Fruit fly (Drosophila melanogaster) whole organism, embryonic: ENCODE measurements around the gene stol.

Experiments used
- Atf-2 ChIP-seq: fragments of 200-800 bp; sonication (Bioruptor generic); optimal IDR thresholded peaks from 2 replicates; lab custom pipeline; 2016; ENCODE audit warnings: missing biosample characterization, missing genetic modification characterization
- Blimp-1 ChIP-seq: fragments of 200-800 bp; sonication (Bioruptor generic); optimal IDR thresholded peaks from 3 replicates; lab custom pipeline; 2018; ENCODE audit warnings: missing biosample characterization, missing genetic modification characterization, mild to moderate bottlenecking, moderate library complexity, missing genetic modification reagents
- CG10209 ChIP-seq: fragments of 200-800 bp; sonication (Bioruptor generic); optimal IDR thresholded peaks from 3 replicates; lab custom pipeline; 2017; ENCODE audit warnings: missing biosample characterization, mild to moderate bottlenecking, missing genetic modification characterization, missing genetic modification reagents
- CG11696 ChIP-seq: fragments of 200-800 bp; sonication (Bioruptor generic); IDR thresholded peaks from 2 replicates; pipeline ENCODE4 v1.3.6; 2022; ENCODE audit warnings: missing biosample characterization, missing genetic modification characterization
- CG11723 ChIP-seq: fragments of 200-800 bp; sonication (Bioruptor generic); optimal IDR thresholded peaks from 2 replicates; lab custom pipeline; 2017; ENCODE audit warnings: missing biosample characterization, mild to moderate bottlenecking, missing genetic modification characterization
- CG17829 ChIP-seq: fragments of 200-800 bp; optimal IDR thresholded peaks from 2 replicates; lab custom pipeline; 2019; ENCODE audit warnings: missing biosample characterization, mild to moderate bottlenecking, missing genetic modification characterization, moderate library complexity
- CG18599 ChIP-seq: fragments of 200-800 bp; sonication (Bioruptor generic); optimal IDR thresholded peaks from 3 replicates; lab custom pipeline; 2017; ENCODE audit warnings: missing biosample characterization, missing genetic modification characterization, mild to moderate bottlenecking, moderate library complexity, missing genetic modification reagents
- CG2199 ChIP-seq: fragments of 200-800 bp; sonication (Bioruptor generic); IDR thresholded peaks from 3 replicates; pipeline ENCODE4 v1.3.6; 2022; ENCODE audit warnings: missing biosample characterization, missing genetic modification characterization
- CG3163 ChIP-seq: fragments of 200-800 bp; sonication (Bioruptor generic); optimal IDR thresholded peaks from 3 replicates; lab custom pipeline; 2016; ENCODE audit warnings: missing biosample characterization, missing genetic modification characterization
- CG3407 ChIP-seq: fragments of 200-800 bp; sonication (Bioruptor generic); optimal IDR thresholded peaks from 2 replicates; lab custom pipeline; 2018; ENCODE audit warnings: missing biosample characterization, mild to moderate bottlenecking, missing genetic modification characterization
- CG34376 ChIP-seq: fragments of 200-800 bp; sonication (Bioruptor generic); optimal IDR thresholded peaks from 2 replicates; lab custom pipeline; 2018; ENCODE audit warnings: missing biosample characterization, mild to moderate bottlenecking, missing genetic modification characterization
- CG4617 ChIP-seq: fragments of 200-800 bp; sonication (Bioruptor generic); optimal IDR thresholded peaks from 3 replicates; lab custom pipeline; 2016; ENCODE audit warnings: missing biosample characterization, missing genetic modification characterization, borderline replicate concordance
- CG4707 ChIP-seq: fragments of 200-800 bp; sonication (Bioruptor generic); optimal IDR thresholded peaks from 2 replicates; lab custom pipeline; 2018; ENCODE audit warnings: missing biosample characterization, mild to moderate bottlenecking, missing genetic modification characterization, moderate library complexity
- CG6254 ChIP-seq: fragments of 200-800 bp; sonication (Bioruptor generic); optimal IDR thresholded peaks from 3 replicates; lab custom pipeline; 2017; ENCODE audit warnings: mild to moderate bottlenecking, missing biosample characterization, missing genetic modification reagents, missing genetic modification characterization
- CkIIα-i1 ChIP-seq: fragments of 200-800 bp; sonication (Bioruptor generic); IDR thresholded peaks from 2 replicates; pipeline ENCODE4 v1.3.6; 2022; ENCODE audit warnings: missing biosample characterization, missing genetic modification characterization
- Deaf1 ChIP-seq: fragments of 200-800 bp; optimal IDR thresholded peaks from 3 replicates; lab custom pipeline; 2019; ENCODE audit warnings: missing biosample characterization, mild to moderate bottlenecking, missing genetic modification characterization, moderate library complexity
- Hr3 ChIP-seq: fragments of 200-800 bp; sonication (Bioruptor generic); optimal IDR thresholded peaks from 3 replicates; lab custom pipeline; 2016; ENCODE audit warnings: missing biosample characterization, missing genetic modification characterization
- MTF-1 ChIP-seq: fragments of 200-800 bp; sonication (Bioruptor generic); optimal IDR thresholded peaks from 2 replicates; lab custom pipeline; 2018; ENCODE audit warnings: missing biosample characterization, mild to moderate bottlenecking, missing genetic modification characterization, borderline replicate concordance
- Med ChIP-seq: fragments of 200-800 bp; sonication (Bioruptor generic); peaks from one replicate; lab custom pipeline; 2016; ENCODE audit warnings: missing biosample characterization, missing genetic modification characterization, mild to moderate bottlenecking, inconsistent platforms, moderate library complexity
- Neu2 ChIP-seq: fragments of 200-800 bp; sonication (Bioruptor generic); optimal IDR thresholded peaks from 3 replicates; lab custom pipeline; 2016; ENCODE audit warnings: missing biosample characterization, missing genetic modification characterization, borderline replicate concordance
- Oaz ChIP-seq: fragments of 200-800 bp; sonication (Bioruptor generic); IDR thresholded peaks from 2 replicates; pipeline ENCODE4 v1.3.6; 2022; ENCODE audit warnings: missing biosample characterization, missing genetic modification characterization
- Scr ChIP-seq: fragments of 200-800 bp; sonication (Bioruptor generic); IDR thresholded peaks from 2 replicates; pipeline ENCODE4 v1.3.6; 2022; ENCODE audit warnings: missing biosample characterization, missing genetic modification characterization; ENCODE audit not compliant: partially characterized antibody
- Six4 ChIP-seq: fragments of 200-800 bp; sonication (Bioruptor generic); optimal IDR thresholded peaks from 2 replicates; lab custom pipeline; 2016; ENCODE audit warnings: missing biosample characterization, missing genetic modification characterization
- Sry-δ ChIP-seq: fragments of 200-800 bp; sonication (Bioruptor generic); optimal IDR thresholded peaks from 2 replicates; lab custom pipeline; 2016; ENCODE audit warnings: missing biosample characterization, missing genetic modification characterization
- ac ChIP-seq: fragments of 200-800 bp; sonication (Bioruptor generic); optimal IDR thresholded peaks from 3 replicates; lab custom pipeline; 2017; ENCODE audit warnings: missing biosample characterization, mild to moderate bottlenecking, missing genetic modification characterization
- br ChIP-seq: fragments of >200 bp; optimal IDR thresholded peaks from 2 replicates; lab custom pipeline; 2017
- cato ChIP-seq: fragments of 200-800 bp; sonication (Bioruptor generic); optimal IDR thresholded peaks from 2 replicates; lab custom pipeline; 2016; ENCODE audit warnings: missing biosample characterization, missing genetic modification characterization, borderline replicate concordance
- crc ChIP-seq: fragments of 200-800 bp; sonication (Bioruptor generic); optimal IDR thresholded peaks from 2 replicates; lab custom pipeline; 2016; ENCODE audit warnings: missing biosample characterization, missing genetic modification characterization
- fd102C ChIP-seq: fragments of 200-800 bp; sonication (Bioruptor generic); optimal IDR thresholded peaks from 2 replicates; lab custom pipeline; 2018; ENCODE audit warnings: missing biosample characterization, mild to moderate bottlenecking, missing genetic modification characterization, moderate library complexity
- gsb ChIP-seq: fragments of 200-800 bp; sonication (Bioruptor generic); IDR thresholded peaks from 2 replicates; pipeline ENCODE4 v1.3.6; 2022; ENCODE audit warnings: missing biosample characterization, missing genetic modification characterization
- hb ChIP-seq: fragments of 200-800 bp; sonication (Bioruptor generic); IDR thresholded peaks from 3 replicates; pipeline ENCODE4 v1.3.6; 2022; ENCODE audit warnings: missing biosample characterization, missing genetic modification characterization; ENCODE audit not compliant: partially characterized antibody
- her ChIP-seq: fragments of 200-800 bp; sonication (Bioruptor generic); optimal IDR thresholded peaks from 2 replicates; lab custom pipeline; 2016; ENCODE audit warnings: missing biosample characterization, missing genetic modification characterization
- hkb ChIP-seq, 2 experiments: fragments of 200-800 bp in 1 of 2; fragments of >200 bp in 1 of 2; sonication (Bioruptor generic) in 1 of 2; IDR thresholded peaks in 1 of 2; optimal IDR thresholded peaks in 1 of 2; 2 replicates each; pipeline versions ENCODE4 v1.3.6 to Lab custom; 2017 to 2022; ENCODE audit warnings: missing biosample characterization in 1 of 2, missing genetic modification characterization in 1 of 2
- jumu ChIP-seq: fragments of 200-800 bp; sonication (Bioruptor generic); optimal IDR thresholded peaks from 3 replicates; lab custom pipeline; 2016; ENCODE audit warnings: missing biosample characterization, missing genetic modification characterization
- kah ChIP-seq: fragments of 200-800 bp; sonication (Bioruptor generic); optimal IDR thresholded peaks from 2 replicates; lab custom pipeline; 2018; ENCODE audit warnings: missing biosample characterization, mild to moderate bottlenecking, missing genetic modification characterization
- knrl ChIP-seq: fragments of 200-800 bp; sonication (Bioruptor generic); IDR thresholded peaks from 3 replicates; pipeline ENCODE4 v1.3.6; 2022; ENCODE audit warnings: missing biosample characterization, missing genetic modification characterization; ENCODE audit not compliant: partially characterized antibody
- pho ChIP-seq: fragments of 200-800 bp; sonication (Bioruptor generic); optimal IDR thresholded peaks from 2 replicates; lab custom pipeline; 2016; ENCODE audit warnings: missing biosample characterization, missing genetic modification characterization
- so ChIP-seq: fragments of 200-800 bp; sonication (Bioruptor generic); IDR thresholded peaks from 3 replicates; pipeline ENCODE4 v1.3.6; 2022; ENCODE audit warnings: missing biosample characterization, missing genetic modification characterization
- sug ChIP-seq: fragments of 200-800 bp; optimal IDR thresholded peaks from 2 replicates; lab custom pipeline; 2019; ENCODE audit warnings: missing biosample characterization, mild to moderate bottlenecking, missing genetic modification characterization, moderate library complexity
- tap ChIP-seq: fragments of 200-800 bp; optimal IDR thresholded peaks from 3 replicates; lab custom pipeline; 2019; ENCODE audit warnings: missing biosample characterization, mild to moderate bottlenecking, missing genetic modification characterization, moderate library complexity
- tin ChIP-seq: fragments of 200-800 bp; sonication (Bioruptor generic); optimal IDR thresholded peaks from 3 replicates; lab custom pipeline; 2016; ENCODE audit warnings: missing biosample characterization, missing genetic modification characterization
- tll ChIP-seq, 2 experiments: fragments of 200-800 bp in 1 of 2; fragments of >200 bp in 1 of 2; sonication (Bioruptor generic) in 1 of 2; optimal IDR thresholded peaks; 2 replicates each; lab custom pipeline; 2017 to 2019; ENCODE audit warnings: missing biosample characterization in 2 of 2, missing genetic modification characterization in 2 of 2, mild to moderate bottlenecking in 1 of 2, moderate library complexity in 1 of 2
- trh ChIP-seq: fragments of 200-800 bp; sonication (Bioruptor generic); optimal IDR thresholded peaks from 2 replicates; lab custom pipeline; 2016; ENCODE audit warnings: missing biosample characterization, missing genetic modification characterization
- tx ChIP-seq: fragments of 200-800 bp; sonication (Bioruptor generic); optimal IDR thresholded peaks from 2 replicates; lab custom pipeline; 2016; ENCODE audit warnings: missing biosample characterization, missing genetic modification characterization
- zen ChIP-seq: fragments of 200-800 bp; sonication (Bioruptor generic); optimal IDR thresholded peaks from 3 replicates; lab custom pipeline; 2018; ENCODE audit warnings: missing biosample characterization, mild to moderate bottlenecking, missing genetic modification characterization, moderate library complexity
- zen2 ChIP-seq: fragments of 200-800 bp; sonication (Bioruptor generic); IDR thresholded peaks from 3 replicates; pipeline ENCODE4 v1.3.6; 2022; ENCODE audit warnings: missing biosample characterization, missing genetic modification characterization; ENCODE audit not compliant: partially characterized antibody
- zfh2 ChIP-seq: fragments of 200-800 bp; sonication (Bioruptor generic); optimal IDR thresholded peaks from 2 replicates; lab custom pipeline; 2016; ENCODE audit warnings: missing biosample characterization, missing genetic modification characterization

Gene stol

DNA sequence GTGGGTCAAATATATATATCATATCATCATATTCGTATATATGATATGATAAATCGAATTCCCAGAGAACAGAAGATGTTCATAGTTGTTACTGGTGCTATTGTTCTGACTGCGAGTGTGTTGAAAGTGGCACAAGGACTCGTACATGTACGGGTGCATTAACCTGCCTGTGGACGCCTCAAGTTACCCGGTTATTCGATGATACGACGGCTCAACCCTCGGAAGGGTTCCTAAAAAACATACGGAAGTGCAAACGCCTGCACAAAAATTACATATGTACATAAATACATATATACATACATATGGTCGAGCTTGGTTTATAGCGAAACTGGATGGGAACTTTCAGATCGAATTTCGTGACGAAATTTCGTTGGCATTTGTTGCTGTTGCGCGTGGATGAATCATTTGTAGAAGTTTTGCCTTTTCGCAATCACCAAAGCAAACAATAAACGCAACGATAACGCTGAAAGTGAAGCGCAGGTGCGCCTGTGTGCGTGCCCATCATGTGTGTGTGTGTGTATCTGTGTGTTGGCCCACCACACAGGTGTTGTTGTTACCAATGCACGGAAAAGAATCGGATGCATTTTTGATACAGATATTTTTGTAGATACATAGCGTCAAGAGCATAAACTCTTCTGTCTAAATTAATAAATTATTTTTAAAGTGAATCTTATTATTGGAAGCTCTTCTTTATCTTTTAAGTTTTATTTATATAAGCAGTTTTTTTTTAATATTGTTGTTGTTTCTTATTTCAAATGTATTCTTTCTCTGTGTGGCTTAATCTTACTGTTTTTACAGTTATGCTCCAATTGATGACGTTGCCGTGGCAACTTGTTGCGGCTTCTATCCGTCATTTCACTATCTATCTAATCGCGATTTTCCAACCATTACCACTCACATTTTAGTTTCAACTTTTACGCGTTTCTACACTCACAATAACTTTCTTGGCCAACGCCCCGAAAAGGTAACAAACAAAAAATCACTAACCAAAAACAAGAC, 43.6 kb upstream of the stol start (continued):
- no peak for TF ChIP-seq pho (GFP tag; lab: Kevin White, UChicago)
- no peak for TF ChIP-seq Neu2 (GFP tag; lab: Kevin White, UChicago)
- no peak for TF ChIP-seq hkb (optimal IDR thresholded peaks at IDR 0.05; lab: Kevin White, UChicago)
- peak; percentile 84 for TF ChIP-seq hkb (GFP tag; IDR thresholded peaks at IDR 0.05; lab: Robert Waterston, UW)
- TF ChIP-seq CG4707 (GFP tag; lab: Kevin White, UChicago) = peak; percentile 16
- TF ChIP-seq crc (GFP tag; lab: Kevin White, UChicago) = no peak
- TF ChIP-seq Oaz (GFP tag; lab: Robert Waterston, UW) = 0 out of 2 replicates have a peak, but pooled peaks have one; percentile 48
- no peak for TF ChIP-seq CkIIα-i1
- peak in 1 of 2 experiments; percentile 29 for TF ChIP-seq tll (GFP tag; optimal IDR thresholded peaks at IDR 0.05; lab: Kevin White, UChicago)
- peak; percentile 3 for TF ChIP-seq CG4617 (GFP tag; lab: Kevin White, UChicago)
- TF ChIP-seq kah (GFP tag; lab: Kevin White, UChicago) = peak; percentile 47
- TF ChIP-seq CG3163 (GFP tag; lab: Kevin White, UChicago) = no peak
- peak; percentile 79 for TF ChIP-seq so
- peak; percentile 55 for TF ChIP-seq tin (GFP tag; lab: Kevin White, UChicago)
- no peak for TF ChIP-seq hb (GFP tag; lab: Robert Waterston, UW)
- TF ChIP-seq Deaf1 = no peak
- TF ChIP-seq CG18599 (GFP tag; lab: Kevin White, UChicago) = peak; percentile 71
- TF ChIP-seq Sry-δ (GFP tag; lab: Kevin White, UChicago) = no peak
- TF ChIP-seq Hr3 (GFP tag; lab: Kevin White, UChicago) = peak; percentile 76
- TF ChIP-seq CG17829 (tag; lab: Kevin White, UChicago) = peak; percentile 81
- TF ChIP-seq gsb (GFP tag; lab: Robert Waterston, UW) = no peak
- peak; percentile 63 for TF ChIP-seq zen (tag; lab: Kevin White, UChicago)
- peak; percentile 49 for TF ChIP-seq Six4 (GFP tag; lab: Kevin White, UChicago)
- no peak for TF ChIP-seq trh (GFP tag; lab: Kevin White, UChicago)
- TF ChIP-seq ac = peak; percentile 43
- TF ChIP-seq Med (GFP tag; lab: Kevin White, UChicago) = peak; percentile 76
- no peak for TF ChIP-seq knrl (GFP tag; lab: Robert Waterston, UW)
- peak; percentile 72 for TF ChIP-seq CG3407 (GFP tag; lab: Kevin White, UChicago)
- no peak for TF ChIP-seq tx (GFP tag; lab: Kevin White, UChicago)
- no peak for TF ChIP-seq br
- TF ChIP-seq zfh2 (GFP tag; lab: Kevin White, UChicago) = no peak
- TF ChIP-seq sug = no peak
- peak; percentile 75 for TF ChIP-seq CG10209
- no peak for TF ChIP-seq fd102C (GFP tag; lab: Kevin White, UChicago)
- TF ChIP-seq Scr (GFP tag; lab: Robert Waterston, UW) = no peak
- TF ChIP-seq CG2199 = no peak
- peak; percentile 76 for TF ChIP-seq tap (tag; lab: Kevin White, UChicago)
- TF ChIP-seq her (GFP tag; lab: Kevin White, UChicago) = no peak
- no peak for TF ChIP-seq CG34376 (GFP tag; lab: Kevin White, UChicago)
- TF ChIP-seq MTF-1 (GFP tag; lab: Kevin White, UChicago) = peak; percentile 24
- no peak for TF ChIP-seq Atf-2 (GFP tag; lab: Kevin White, UChicago)
- TF ChIP-seq jumu (GFP tag; lab: Kevin White, UChicago) = no peak
- peak; percentile 67 for TF ChIP-seq CG11696 (GFP tag; lab: Robert Waterston, UW)
- peak; percentile 81 for TF ChIP-seq Blimp-1
- peak; percentile 72 for TF ChIP-seq CG6254 (GFP tag; lab: Kevin White, UChicago)
- peak; percentile 56 for TF ChIP-seq CG11723 (GFP tag; lab: Kevin White, UChicago)
- no peak for TF ChIP-seq zen2 (GFP tag; lab: Robert Waterston, UW)
- peak; percentile 60 for TF ChIP-seq cato
